Worm (Caenorhabditis elegans) whole organism, L1 larva: Measurements from ENCODE around the gene Y17D7B.3.

ENCODE experiments used
- C04F5.9 ChIP-seq: sonication (generic microtip); optimal IDR thresholded peaks from 2 replicates; lab custom pipeline; 2016; ENCODE audit warnings: missing genetic modification characterization, missing compliant biosample characterization
- F16B12.6 ChIP-seq: fragments of 150-350 bp; optimal IDR thresholded peaks from 2 replicates; lab custom pipeline; 2014; ENCODE audit warnings: missing biosample characterization, missing genetic modification characterization
- alr-1 ChIP-seq: fragments of 200-800 bp; sonication (Bioruptor generic); optimal IDR thresholded peaks from 2 replicates; lab custom pipeline; 2018; ENCODE audit warnings: borderline replicate concordance, mild to moderate bottlenecking, missing genetic modification characterization, missing compliant biosample characterization
- aly-2 ChIP-seq: fragments of 150-350 bp; optimal IDR thresholded peaks from 2 replicates; lab custom pipeline; 2014; ENCODE audit warnings: missing biosample characterization, missing genetic modification characterization
- efl-3 ChIP-seq: fragments of 200-800 bp; sonication (Bioruptor generic); optimal IDR thresholded peaks from 2 replicates; lab custom pipeline; 2018; ENCODE audit warnings: mild to moderate bottlenecking, missing genetic modification characterization, missing compliant biosample characterization
- elt-2 ChIP-seq: sonication (generic microtip); optimal IDR thresholded peaks from 2 replicates; lab custom pipeline; 2016; ENCODE audit warnings: missing genetic modification characterization, mild to moderate bottlenecking, inconsistent platforms, missing compliant biosample characterization, missing genetic modification reagents
- fkh-10 ChIP-seq: sonication (generic microtip); optimal IDR thresholded peaks from 2 replicates; lab custom pipeline; 2017; ENCODE audit warnings: missing biosample characterization, missing genetic modification reagents, missing genetic modification characterization
- fkh-8 ChIP-seq: sonication (generic microtip); optimal IDR thresholded peaks from 2 replicates; lab custom pipeline; 2016; ENCODE audit warnings: mild to moderate bottlenecking, missing genetic modification characterization, missing compliant biosample characterization
- hlh-4 ChIP-seq: sonication (generic microtip); optimal IDR thresholded peaks from 2 replicates; lab custom pipeline; 2016; ENCODE audit warnings: mild to moderate bottlenecking, missing genetic modification characterization, missing compliant biosample characterization
- hpl-2 ChIP-seq: fragments of 150-350 bp; optimal IDR thresholded peaks from 2 replicates; lab custom pipeline; 2014; ENCODE audit warnings: missing biosample characterization, missing genetic modification reagents, missing genetic modification characterization
- irx-1 ChIP-seq: sonication (generic microtip); optimal IDR thresholded peaks from 2 replicates; lab custom pipeline; 2016; ENCODE audit warnings: missing genetic modification characterization, missing compliant biosample characterization
- jun-1 ChIP-seq: fragments of 150-350 bp; optimal IDR thresholded peaks from 2 replicates; lab custom pipeline; 2014; ENCODE audit warnings: missing biosample characterization, missing genetic modification reagents, missing genetic modification characterization
- lin-13 ChIP-seq: fragments of 150-350 bp; optimal IDR thresholded peaks from 2 replicates; lab custom pipeline; 2014; ENCODE audit warnings: missing biosample characterization, missing genetic modification reagents, missing genetic modification characterization
- lin-14 ChIP-seq: fragments of 200-800 bp; sonication (Bioruptor generic); optimal IDR thresholded peaks from 2 replicates; lab custom pipeline; 2018; ENCODE audit warnings: mild to moderate bottlenecking, missing genetic modification characterization, moderate library complexity, missing compliant biosample characterization
- nhr-11 ChIP-seq: fragments of 150-350 bp; optimal IDR thresholded peaks from 2 replicates; lab custom pipeline; 2014; ENCODE audit warnings: missing biosample characterization, missing genetic modification characterization
- nhr-237 ChIP-seq: fragments of 150-350 bp; optimal IDR thresholded peaks from 2 replicates; lab custom pipeline; 2014; ENCODE audit warnings: missing biosample characterization, missing genetic modification characterization
- nhr-47 ChIP-seq: sonication (generic microtip); optimal IDR thresholded peaks from 2 replicates; lab custom pipeline; 2016; ENCODE audit warnings: mild to moderate bottlenecking, missing genetic modification characterization, moderate library complexity, missing compliant biosample characterization
- nhr-84 ChIP-seq: sonication (generic microtip); optimal IDR thresholded peaks from 2 replicates; lab custom pipeline; 2017; ENCODE audit warnings: missing biosample characterization, missing genetic modification characterization
- nhr-85 ChIP-seq: sonication (generic microtip); peaks from one replicate; lab custom pipeline; 2016; ENCODE audit warnings: missing genetic modification characterization, inconsistent platforms, missing compliant biosample characterization
- pax-3 ChIP-seq: fragments of 200-800 bp; sonication (Bioruptor generic); optimal IDR thresholded peaks from 2 replicates; lab custom pipeline; 2018; ENCODE audit warnings: mild to moderate bottlenecking, missing genetic modification characterization, moderate library complexity, missing compliant biosample characterization
- pqm-1 ChIP-seq: sonication (generic microtip); optimal IDR thresholded peaks from 3 replicates; lab custom pipeline; 2017; ENCODE audit warnings: missing biosample characterization, missing genetic modification characterization
- skn-1 ChIP-seq: fragments of 150-350 bp; optimal IDR thresholded peaks from 2 replicates; lab custom pipeline; 2014; ENCODE audit warnings: missing biosample characterization, missing genetic modification characterization
- snu-23 ChIP-seq: sonication (generic microtip); optimal IDR thresholded peaks from 2 replicates; lab custom pipeline; 2016; ENCODE audit warnings: missing genetic modification characterization, missing compliant biosample characterization
- sox-4 ChIP-seq: sonication (generic microtip); optimal IDR thresholded peaks from 2 replicates; lab custom pipeline; 2016; ENCODE audit warnings: missing genetic modification characterization, missing compliant biosample characterization
- sup-37 ChIP-seq: fragments of 200-800 bp; sonication (Bioruptor generic); optimal IDR thresholded peaks from 2 replicates; lab custom pipeline; 2018; ENCODE audit warnings: mild to moderate bottlenecking, missing genetic modification characterization, missing compliant biosample characterization
- tlp-1 ChIP-seq: fragments of 150-350 bp; optimal IDR thresholded peaks from 2 replicates; lab custom pipeline; 2014; ENCODE audit warnings: missing biosample characterization, missing genetic modification characterization
- unc-62 ChIP-seq: fragments of 150-350 bp; optimal IDR thresholded peaks from 2 replicates; lab custom pipeline; 2014; ENCODE audit warnings: missing biosample characterization, missing genetic modification reagents, missing genetic modification characterization
- unc-98 ChIP-seq: fragments of 200-800 bp; sonication (Bioruptor generic); IDR thresholded peaks from 2 replicates; pipeline ENCODE4 v1.3.6; 2022; ENCODE audit warnings: missing genetic modification characterization, missing compliant biosample characterization
- vab-15 ChIP-seq: sonication (generic microtip); optimal IDR thresholded peaks from 2 replicates; lab custom pipeline; 2017; ENCODE audit warnings: missing genotype, mild to moderate bottlenecking, missing genetic modification characterization, missing compliant biosample characterization
- zag-1 ChIP-seq: fragments of 150-350 bp; optimal IDR thresholded peaks from 2 replicates; lab custom pipeline; 2014; ENCODE audit warnings: missing biosample characterization, missing genetic modification characterization
- zip-4 ChIP-seq: fragments of 200-800 bp; sonication (Bioruptor generic); optimal IDR thresholded peaks from 2 replicates; lab custom pipeline; 2018; ENCODE audit warnings: mild to moderate bottlenecking, missing genetic modification characterization, moderate library complexity, missing compliant biosample characterization

Y17D7B.3 gene

DNA sequence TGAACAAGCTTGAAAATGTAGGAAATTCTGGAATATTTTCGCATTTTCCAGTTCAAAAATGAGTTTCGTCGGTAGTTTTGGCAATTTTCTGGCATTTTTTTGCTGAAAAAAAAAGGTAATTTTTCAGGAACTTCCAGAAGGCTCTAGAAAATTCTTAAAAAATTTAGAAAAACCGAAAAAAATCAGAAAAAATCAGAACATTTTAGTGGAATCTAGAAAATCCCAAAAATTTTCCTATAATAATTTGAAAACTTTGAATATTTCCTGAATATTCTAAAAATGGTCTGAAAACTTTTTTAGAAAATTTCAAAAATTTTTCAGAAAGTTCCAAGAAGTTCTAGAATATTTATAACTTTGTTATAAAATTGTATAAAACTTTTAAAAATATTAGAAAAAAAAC lies at the start of gene Y17D7B.3:
Y17D7B.3 (minus strand) TSS at position 101 of the 400 bp plus-strand sequence.
- TF ChIP-seq jun-1 (tag; lab: Kevin White, UChicago): no peak
- TF ChIP-seq F16B12.6 (tag; lab: Kevin White, UChicago): no peak
- TF ChIP-seq nhr-11: no peak
- TF ChIP-seq zip-4 (GFP tag; lab: Kevin White, UChicago): no peak
- TF ChIP-seq elt-2: no peak
- TF ChIP-seq zag-1 (tag; lab: Kevin White, UChicago): no peak
- TF ChIP-seq irx-1 (tag; lab: Kevin White, UChicago): no peak

DNA sequence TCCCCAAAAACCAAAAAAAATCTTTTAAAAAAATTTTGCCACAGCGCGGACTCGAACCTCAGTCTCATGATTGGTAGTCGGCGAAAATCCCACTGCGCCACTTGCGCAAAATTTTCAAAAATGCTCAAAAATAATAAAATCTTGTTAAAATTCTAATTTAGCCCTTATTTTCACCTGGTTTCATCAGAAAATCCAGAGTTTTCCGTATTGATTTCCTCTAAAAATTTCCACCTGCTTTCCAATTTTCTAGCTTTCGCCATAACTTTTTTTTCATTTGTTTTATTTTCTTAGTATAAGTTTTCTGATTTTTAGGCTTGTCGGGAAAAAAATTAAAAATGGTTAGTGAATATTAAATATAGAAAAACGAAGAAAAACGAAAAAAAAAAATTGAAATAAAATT lies 40.8 kb upstream of the Y17D7B.3 start:
- TF ChIP-seq efl-3 (no peak), unc-62 (GFP tag; lab: Kevin White, UChicago) (no peak), snu-23 (GFP tag; lab: Kevin White, UChicago) (no peak), lin-14 (no peak), tlp-1 (no peak), nhr-84 (tag; lab: Kevin White, UChicago) (no peak), fkh-8 (tag; lab: Kevin White, UChicago) (peak; percentile 18), nhr-237 (no peak), pax-3 (tag; lab: Kevin White, UChicago) (no peak), hpl-2 (GFP tag; lab: Kevin White, UChicago) (no peak), hlh-4 (tag; lab: Kevin White, UChicago) (peak; percentile 93), C04F5.9 (tag; lab: Kevin White, UChicago) (no peak), sox-4 (tag; lab: Kevin White, UChicago) (no peak), unc-98 (GFP tag; lab: Robert Waterston, UW) (no peak), skn-1 (tag; lab: Kevin White, UChicago) (no peak), sup-37 (GFP tag; lab: Kevin White, UChicago) (no peak)

- peak; percentile 1 for TF ChIP-seq snu-23 (GFP tag; lab: Kevin White, UChicago)
- TF ChIP-seq hpl-2 (GFP tag; lab: Kevin White, UChicago): no peak
- peak; percentile 82 for TF ChIP-seq elt-2
- TF ChIP-seq lin-14: peak; percentile 37
Measured at ce11 chrV:18826445-18826844, 39.9 kb upstream of the Y17D7B.3 start.

DNA sequence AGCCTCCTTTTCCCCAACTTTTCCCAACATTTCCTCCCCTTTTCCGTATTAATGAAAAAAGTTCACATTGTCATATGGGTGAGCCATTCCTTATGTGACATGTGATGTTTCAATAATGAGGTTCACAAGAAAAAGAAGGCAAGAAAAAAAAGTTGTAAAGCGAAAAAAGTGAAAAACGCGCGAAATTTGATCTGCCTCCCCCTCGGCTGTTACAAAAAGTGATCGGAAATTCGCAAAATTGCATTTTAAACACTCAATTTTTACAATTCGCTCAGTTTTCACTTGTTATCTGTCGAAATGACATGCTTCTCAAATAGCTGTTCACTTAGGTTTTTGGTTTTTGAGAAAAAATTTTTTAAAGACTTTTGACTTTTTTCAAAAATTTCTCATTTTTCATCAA lies 35.0 kb upstream of the Y17D7B.3 start:
- TF ChIP-seq nhr-85 (tag; lab: Kevin White, UChicago): peak; percentile 32
- peak; percentile 91 for TF ChIP-seq fkh-10 (GFP tag; lab: Kevin White, UChicago)
- TF ChIP-seq fkh-8 (tag; lab: Kevin White, UChicago): no peak
- TF ChIP-seq lin-14: peak; percentile 45
- TF ChIP-seq efl-3: no peak

- TF ChIP-seq F16B12.6 (tag; lab: Kevin White, UChicago): no peak
- TF ChIP-seq pqm-1 (tag; lab: Kevin White, UChicago): no peak
- TF ChIP-seq lin-13 (GFP tag; lab: Kevin White, UChicago): no peak
- no peak for TF ChIP-seq sup-37 (GFP tag; lab: Kevin White, UChicago)
- TF ChIP-seq nhr-47 (tag; lab: Kevin White, UChicago): no peak
- TF ChIP-seq alr-1 (tag; lab: Kevin White, UChicago): no peak
- TF ChIP-seq aly-2: no peak
- TF ChIP-seq, all 84 proteins: peak for 0
Measured at ce11 chrV:18819643-18820042, 33.0 kb upstream of the Y17D7B.3 start, which contains the start of gene ncs-5. TSS of gene ncs-5 (plus strand) at chrV:18819766.

DNA sequence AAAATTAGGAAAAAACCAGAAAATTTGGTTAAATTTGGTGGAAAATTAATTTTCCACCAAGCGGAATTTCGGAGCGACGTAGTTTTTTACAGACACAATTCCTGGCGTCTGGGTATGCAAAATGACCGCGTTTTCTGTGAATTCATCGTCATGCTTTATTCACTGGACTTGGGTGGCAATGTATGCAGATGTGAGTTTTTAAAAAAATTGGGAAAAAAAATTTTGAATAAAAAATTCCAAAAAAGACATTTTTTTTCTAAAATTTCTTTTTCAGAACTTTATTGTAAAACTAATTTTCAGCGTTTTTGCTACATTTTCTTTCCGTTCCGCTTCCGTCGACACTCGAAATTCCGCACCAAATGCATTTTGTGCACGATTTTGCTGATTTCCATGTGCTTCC lies 24.8 kb upstream of the Y17D7B.3 start, which contains the start of gene C54E10.7:
C54E10.7 (plus strand) TSS at position 301 of the 400 bp plus-strand sequence.
- TF ChIP-seq vab-15 (tag; lab: Kevin White, UChicago): no peak
